Worm (Caenorhabditis elegans) whole organism, L4 larva: ENCODE data around the gene cdd-2.
A peak's percentile ranks its signal among the peaks of the same experiment; 100 is the strongest.

Source experiments
- dmd-9 ChIP-seq: fragments of 200-800 bp; sonication (Bioruptor generic); IDR thresholded peaks from 2 replicates; pipeline ENCODE4 v1.3.6; 2022; ENCODE audit warnings: missing genetic modification reagents, missing genetic modification characterization, missing compliant biosample characterization
- dpl-1 ChIP-seq: fragments of 150-350 bp; optimal IDR thresholded peaks from 2 replicates; lab custom pipeline; 2014; ENCODE audit warnings: missing biosample characterization, missing genetic modification reagents, missing genetic modification characterization
- hmg-1.1 ChIP-seq: fragments of 200-800 bp; sonication (Bioruptor generic); IDR thresholded peaks from 2 replicates; pipeline ENCODE4 v1.3.6; 2022; ENCODE audit warnings: missing genetic modification reagents, missing genetic modification characterization, missing compliant biosample characterization
- lim-7 ChIP-seq: fragments of 200-800 bp; sonication (Bioruptor generic); IDR thresholded peaks from 2 replicates; pipeline ENCODE4 v1.3.6; 2022; ENCODE audit warnings: missing genetic modification characterization, missing compliant biosample characterization
- snpc-4 ChIP-seq: fragments of 150-350 bp; optimal IDR thresholded peaks from 2 replicates; lab custom pipeline; 2014; ENCODE audit warnings: missing biosample characterization, missing genetic modification characterization

DNA sequence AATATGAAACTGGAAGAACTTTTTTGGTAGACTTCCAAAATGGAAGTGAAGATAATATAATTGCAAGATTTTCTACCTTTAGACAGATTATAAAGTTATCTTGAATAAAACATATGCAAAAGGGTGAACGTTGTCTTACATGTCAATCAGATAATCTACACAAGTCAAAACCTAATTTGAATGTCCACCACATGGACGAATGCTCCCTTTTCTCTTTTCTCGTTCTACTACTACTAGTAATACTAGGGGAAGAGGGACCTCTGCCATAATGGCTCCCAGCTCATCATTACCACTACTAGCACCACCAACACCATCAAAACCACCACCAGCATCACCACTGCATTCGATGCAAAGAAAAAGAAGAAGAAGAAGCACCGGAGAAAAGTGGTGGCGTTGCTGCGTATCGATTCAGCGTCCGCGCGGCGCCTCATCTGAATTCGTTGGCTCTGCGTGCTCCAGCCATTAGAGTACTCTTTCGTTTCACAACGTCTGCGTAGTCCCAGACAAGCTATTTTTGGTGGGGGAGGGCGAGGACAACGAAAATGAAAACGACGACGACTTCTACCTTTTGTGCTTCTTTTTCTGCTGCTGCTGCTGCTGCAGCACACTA is 37.7 kb upstream of the cdd-2 start:
- TF ChIP-seq lim-7 (no peak), snpc-4 (tag; lab: Kevin White, UChicago) (no peak), dpl-1 (GFP tag; lab: Kevin White, UChicago) (no peak), dmd-9 (GFP tag; lab: Robert Waterston, UW) (no peak), hmg-1.1 (GFP tag; lab: Robert Waterston, UW) (peak; percentile 39; the same call in 1 of the 2 replicates)
